Worm (Caenorhabditis elegans) whole organism, young adult: ENCODE data around the gene air-1.

Experiments
- B0019.2 ChIP-seq: fragments of 200-800 bp; sonication (Bioruptor generic); conservative IDR thresholded peaks from 2 replicates; pipeline ENCODE4 v1.3.6; 2022; ENCODE audit warnings: missing genetic modification reagents, missing genetic modification characterization, missing compliant biosample characterization
- B0336.3 ChIP-seq: fragments of 200-800 bp; sonication (Bioruptor generic); IDR thresholded peaks from 2 replicates; pipeline ENCODE4 v1.3.6; 2022; ENCODE audit warnings: missing genetic modification characterization, missing compliant biosample characterization
- F52B5.7 ChIP-seq: sonication (generic microtip); optimal IDR thresholded peaks from 2 replicates; lab custom pipeline; 2016; ENCODE audit warnings: mild to moderate bottlenecking, missing genetic modification characterization, missing compliant biosample characterization
- K11D2.4 ChIP-seq: fragments of 200-800 bp; sonication (Bioruptor generic); IDR thresholded peaks from 2 replicates; pipeline ENCODE4 v1.3.6; 2022; ENCODE audit warnings: missing genetic modification reagents, missing genetic modification characterization, missing compliant biosample characterization
- Y53F4B.3 ChIP-seq: fragments of 200-800 bp; sonication (Bioruptor generic); IDR thresholded peaks from 2 replicates; pipeline ENCODE4 v1.3.6; 2022; ENCODE audit warnings: missing genetic modification reagents, missing genetic modification characterization, missing compliant biosample characterization
- Y53G8AR.9 ChIP-seq: fragments of 200-800 bp; sonication (Bioruptor generic); conservative IDR thresholded peaks from 2 replicates; pipeline ENCODE4 v1.3.6; 2022; ENCODE audit warnings: missing genetic modification reagents, missing genetic modification characterization, missing compliant biosample characterization
- Y56A3A.18 ChIP-seq: fragments of 200-800 bp; sonication (Bioruptor generic); IDR thresholded peaks from 2 replicates; pipeline ENCODE4 v1.3.6; 2022; ENCODE audit warnings: missing genetic modification reagents, missing genetic modification characterization, missing compliant biosample characterization
- Y67H2A.10 ChIP-seq: fragments of 200-800 bp; sonication (Bioruptor generic); conservative IDR thresholded peaks from 2 replicates; pipeline ENCODE4 v1.3.6; 2022; ENCODE audit warnings: missing genetic modification reagents, missing genetic modification characterization, missing compliant biosample characterization
- aptf-2 ChIP-seq: fragments of 200-800 bp; sonication (Bioruptor generic); conservative IDR thresholded peaks from 2 replicates; pipeline ENCODE4 v1.3.6; 2022; ENCODE audit warnings: missing genetic modification reagents, missing genetic modification characterization, missing compliant biosample characterization
- athp-1 ChIP-seq: sonication (generic microtip); optimal IDR thresholded peaks from 2 replicates; lab custom pipeline; 2017; ENCODE audit warnings: mild to moderate bottlenecking, missing genetic modification characterization, missing compliant biosample characterization
- attf-3 ChIP-seq: fragments of 200-800 bp; sonication (Bioruptor generic); conservative IDR thresholded peaks from 2 replicates; pipeline ENCODE4 v1.3.6; 2022; ENCODE audit warnings: missing genetic modification reagents, missing genetic modification characterization, missing compliant biosample characterization
- attf-6 ChIP-seq: fragments of 200-800 bp; sonication (Bioruptor generic); IDR thresholded peaks from 2 replicates; pipeline ENCODE4 v1.3.6; 2022; ENCODE audit warnings: missing genetic modification reagents, missing genetic modification characterization, missing compliant biosample characterization
- ceh-100 ChIP-seq: fragments of 200-800 bp; sonication (Bioruptor generic); IDR thresholded peaks from 2 replicates; pipeline ENCODE4 v1.3.6; 2022; ENCODE audit warnings: missing genetic modification reagents, missing genetic modification characterization, missing compliant biosample characterization
- ceh-79 ChIP-seq: sonication (generic microtip); optimal IDR thresholded peaks from 2 replicates; lab custom pipeline; 2017; ENCODE audit warnings: mild to moderate bottlenecking, missing genetic modification characterization, missing compliant biosample characterization
- chd-7 ChIP-seq: sonication (generic microtip); optimal IDR thresholded peaks from 2 replicates; lab custom pipeline; 2016; ENCODE audit warnings: mild to moderate bottlenecking, missing genetic modification characterization, moderate library complexity, missing compliant biosample characterization
- die-1 ChIP-seq: sonication (generic microtip); optimal IDR thresholded peaks from 2 replicates; lab custom pipeline; 2016; ENCODE audit warnings: missing genotype, mild to moderate bottlenecking, missing genetic modification characterization, missing compliant biosample characterization
- egl-18 ChIP-seq: fragments of 200-800 bp; sonication (Bioruptor generic); IDR thresholded peaks from 2 replicates; pipeline ENCODE4 v1.3.6; 2022; ENCODE audit warnings: missing genetic modification reagents, missing genetic modification characterization, missing compliant biosample characterization
- ekl-4 ChIP-seq: fragments of 200-800 bp; sonication (Bioruptor generic); IDR thresholded peaks from 2 replicates; pipeline ENCODE4 v1.3.6; 2022; ENCODE audit warnings: missing genetic modification reagents, missing genetic modification characterization, missing compliant biosample characterization
- him-1 ChIP-seq: sonication (generic microtip); optimal IDR thresholded peaks from 2 replicates; lab custom pipeline; 2016; ENCODE audit warnings: missing genotype, missing genetic modification reagents, missing genetic modification characterization, missing compliant biosample characterization
- hlh-26 ChIP-seq: fragments of 200-800 bp; sonication (Bioruptor generic); conservative IDR thresholded peaks from 2 replicates; pipeline ENCODE4 v1.3.6; 2022; ENCODE audit warnings: missing genetic modification reagents, missing genetic modification characterization, missing compliant biosample characterization
- hmg-20 ChIP-seq: fragments of 200-800 bp; sonication (Bioruptor generic); IDR thresholded peaks from 2 replicates; pipeline ENCODE4 v1.3.6; 2022; ENCODE audit warnings: missing genetic modification reagents, missing genetic modification characterization, missing compliant biosample characterization
- hrde-1 ChIP-seq: sonication (generic microtip); optimal IDR thresholded peaks from 2 replicates; lab custom pipeline; 2016; ENCODE audit warnings: missing genetic modification characterization, mild to moderate bottlenecking, missing compliant biosample characterization, moderate library complexity, missing genotype, missing genetic modification reagents, borderline replicate concordance
- hsf-1 ChIP-seq: fragments of 200-800 bp; sonication (Bioruptor generic); IDR thresholded peaks from 2 replicates; pipeline ENCODE4 v1.3.6; 2022; ENCODE audit warnings: missing genetic modification reagents, missing genetic modification characterization, missing compliant biosample characterization
- lag-1 ChIP-seq: fragments of 200-800 bp; sonication (Bioruptor generic); IDR thresholded peaks from 2 replicates; pipeline ENCODE4 v1.3.6; 2022; ENCODE audit warnings: missing genetic modification reagents, missing genetic modification characterization, missing compliant biosample characterization
- let-526 ChIP-seq: fragments of 200-800 bp; sonication (Bioruptor generic); IDR thresholded peaks from 2 replicates; pipeline ENCODE4 v1.3.6; 2022; ENCODE audit warnings: missing genetic modification reagents, missing genetic modification characterization, missing compliant biosample characterization
- lin-26 ChIP-seq: fragments of 200-800 bp; sonication (Bioruptor generic); IDR thresholded peaks from 2 replicates; pipeline ENCODE4 v1.3.6; 2022; ENCODE audit warnings: missing genetic modification reagents, missing genetic modification characterization, missing compliant biosample characterization
- lin-40 ChIP-seq: sonication (generic microtip); optimal IDR thresholded peaks from 2 replicates; lab custom pipeline; 2016; ENCODE audit warnings: missing genetic modification characterization, mild to moderate bottlenecking, missing compliant biosample characterization, missing genotype, missing genetic modification reagents
- lsl-1 ChIP-seq: fragments of 200-800 bp; sonication (Bioruptor generic); optimal IDR thresholded peaks from 2 replicates; lab custom pipeline; 2018; ENCODE audit warnings: mild to moderate bottlenecking, missing genetic modification characterization, moderate library complexity, missing compliant biosample characterization
- lsy-27 ChIP-seq: sonication (generic microtip); optimal IDR thresholded peaks from 2 replicates; lab custom pipeline; 2017; ENCODE audit warnings: missing genetic modification characterization, mild to moderate bottlenecking, missing compliant biosample characterization, antibody characterized with exemption, missing genotype, borderline replicate concordance; ENCODE audit not compliant: insufficient read depth
- madf-10 ChIP-seq: sonication (generic microtip); optimal IDR thresholded peaks from 2 replicates; lab custom pipeline; 2016; ENCODE audit warnings: mild to moderate bottlenecking, missing genetic modification characterization, missing compliant biosample characterization
- madf-6 ChIP-seq: fragments of 200-800 bp; sonication (Bioruptor generic); IDR thresholded peaks from 2 replicates; pipeline ENCODE4 v1.3.6; 2022; ENCODE audit warnings: missing genetic modification reagents, missing genetic modification characterization, missing compliant biosample characterization
- madf-8 ChIP-seq: fragments of 200-800 bp; sonication (Bioruptor generic); conservative IDR thresholded peaks from 2 replicates; pipeline ENCODE4 v1.3.6; 2022; ENCODE audit warnings: missing genetic modification reagents, missing genetic modification characterization, missing compliant biosample characterization
- mcd-1 ChIP-seq: fragments of 200-800 bp; sonication (Bioruptor generic); IDR thresholded peaks from 2 replicates; pipeline ENCODE4 v1.3.6; 2022; ENCODE audit warnings: missing genetic modification reagents, missing genetic modification characterization, missing compliant biosample characterization
- nfya-1 ChIP-seq: sonication (generic microtip); optimal IDR thresholded peaks from 2 replicates; lab custom pipeline; 2017; ENCODE audit warnings: antibody characterized with exemption, missing compliant biosample characterization, missing genetic modification characterization, borderline replicate concordance; ENCODE audit not compliant: insufficient read depth
- nfya-2 ChIP-seq: fragments of 200-800 bp; sonication (Bioruptor generic); IDR thresholded peaks from 2 replicates; pipeline ENCODE4 v1.3.6; 2022; ENCODE audit warnings: missing genetic modification reagents, missing genetic modification characterization, missing compliant biosample characterization
- nfyb-1 ChIP-seq: fragments of 200-800 bp; sonication (Bioruptor generic); IDR thresholded peaks from 2 replicates; pipeline ENCODE4 v1.3.6; 2022; ENCODE audit warnings: missing genetic modification reagents, missing genetic modification characterization, missing compliant biosample characterization
- nhr-80 ChIP-seq: sonication (generic microtip); optimal IDR thresholded peaks from 2 replicates; lab custom pipeline; 2016; ENCODE audit warnings: missing genetic modification characterization, missing compliant biosample characterization
- pha-4 ChIP-seq: fragments of 150-350 bp; sonication (generic microtip); optimal IDR thresholded peaks from 2 replicates; lab custom pipeline; 2014; ENCODE audit warnings: missing biosample characterization, missing genetic modification reagents, missing genetic modification characterization
- repo-1 ChIP-seq: sonication (generic microtip); optimal IDR thresholded peaks from 2 replicates; lab custom pipeline; 2017; ENCODE audit warnings: mild to moderate bottlenecking, missing genetic modification characterization, missing compliant biosample characterization
- snpc-4 ChIP-seq, 5 experiments: fragments of 150-350 bp in 1 of 5; sonication (generic microtip) in 4 of 5; optimal IDR thresholded peaks; 2 replicates each; lab custom pipeline; 2014 to 2018; ENCODE audit warnings: missing genetic modification characterization in 5 of 5, missing biosample characterization in 3 of 5, antibody characterized with exemption in 2 of 5, mild to moderate bottlenecking in 2 of 5, missing compliant biosample characterization in 2 of 5, missing genotype in 2 of 5, moderate library complexity in 2 of 5, missing genetic modification reagents in 1 of 5
- sptf-2 ChIP-seq: fragments of 200-800 bp; sonication (Bioruptor generic); optimal IDR thresholded peaks from 2 replicates; lab custom pipeline; 2018; ENCODE audit warnings: mild to moderate bottlenecking, missing genetic modification characterization, missing compliant biosample characterization
- tbp1 ChIP-seq: fragments of 200-800 bp; sonication (Bioruptor generic); optimal IDR thresholded peaks from 2 replicates; lab custom pipeline; 2018; ENCODE audit warnings: mild to moderate bottlenecking, missing genetic modification characterization, missing compliant biosample characterization
- unc-62 ChIP-seq: fragments of 150-350 bp; optimal IDR thresholded peaks from 2 replicates; lab custom pipeline; 2014; ENCODE audit warnings: missing biosample characterization, missing genetic modification reagents, missing genetic modification characterization
- xnd-1 ChIP-seq: sonication (generic microtip); optimal IDR thresholded peaks from 2 replicates; lab custom pipeline; 2016; ENCODE audit warnings: missing genotype, missing genetic modification reagents, missing genetic modification characterization, missing compliant biosample characterization
- zfh-2 ChIP-seq: fragments of 200-800 bp; sonication (Bioruptor generic); conservative IDR thresholded peaks from 2 replicates; pipeline ENCODE4 v1.3.6; 2022; ENCODE audit warnings: missing genetic modification reagents, missing genetic modification characterization, missing compliant biosample characterization
- zim-3 ChIP-seq: sonication (generic microtip); optimal IDR thresholded peaks from 2 replicates; lab custom pipeline; 2017; ENCODE audit warnings: mild to moderate bottlenecking, missing genetic modification characterization, moderate library complexity, missing compliant biosample characterization
- ztf-26 ChIP-seq: sonication (generic microtip); optimal IDR thresholded peaks from 2 replicates; lab custom pipeline; 2017; ENCODE audit warnings: missing genetic modification characterization, missing compliant biosample characterization
- ztf-3 ChIP-seq: fragments of 200-800 bp; sonication (Bioruptor generic); optimal IDR thresholded peaks from 2 replicates; lab custom pipeline; 2018; ENCODE audit warnings: mild to moderate bottlenecking, missing genetic modification characterization, missing compliant biosample characterization

air-1 gene

DNA sequence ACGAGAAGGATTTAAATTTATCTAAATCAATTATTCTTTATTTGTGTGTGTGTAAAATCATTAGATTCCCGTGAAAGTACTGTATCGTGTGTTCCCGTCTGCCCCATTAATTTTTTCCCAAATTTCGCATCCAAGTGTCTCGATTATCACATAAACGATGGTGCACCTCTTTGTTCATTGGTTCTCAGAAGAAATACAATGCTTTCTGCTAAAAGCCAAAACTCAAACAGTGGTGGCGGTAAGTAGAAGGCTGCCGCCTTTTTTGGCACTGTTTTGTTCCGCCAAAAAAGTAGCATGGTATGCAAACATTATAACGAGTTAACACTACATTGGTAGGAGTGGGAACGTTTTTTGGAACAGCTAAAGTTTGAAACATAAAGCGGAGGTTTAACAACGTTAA, 2.1 kb downstream of the air-1 start (continued):
- TF ChIP-seq Y56A3A.18 (GFP tag; lab: Robert Waterston, UW) = no peak
- no peak for TF ChIP-seq tbp1 (GFP tag; lab: Kevin White, UChicago)
- TF ChIP-seq madf-8 (GFP tag; lab: Robert Waterston, UW) = no peak
- TF ChIP-seq hsf-1 (GFP tag; lab: Robert Waterston, UW) = peak; percentile 72; the same call in 1 of the 2 replicates
- TF ChIP-seq athp-1 (tag; lab: Kevin White, UChicago) = peak; percentile 43
- no peak for TF ChIP-seq K11D2.4 (GFP tag; lab: Robert Waterston, UW)
- no peak for TF ChIP-seq Y53G8AR.9 (GFP tag; lab: Robert Waterston, UW)
- TF ChIP-seq lin-26 (GFP tag; lab: Robert Waterston, UW) = peak; percentile 64; the same call in 1 of the 2 replicates
- peak; percentile 10 for TF ChIP-seq lsl-1 (GFP tag; lab: Kevin White, UChicago)
- no peak for TF ChIP-seq nfya-1 (tag; lab: Kevin White, UChicago)
- TF ChIP-seq xnd-1 = no peak
- TF ChIP-seq nfya-2 = no peak
- no peak for TF ChIP-seq nhr-80 (tag; lab: Kevin White, UChicago)
- TF ChIP-seq lag-1 (GFP tag; lab: Robert Waterston, UW) = no peak
- no peak for TF ChIP-seq Y67H2A.10 (GFP tag; lab: Robert Waterston, UW)
- TF ChIP-seq repo-1 (tag; lab: Kevin White, UChicago) = no peak
- TF ChIP-seq lsy-27 (tag; lab: Kevin White, UChicago) = no peak
- no peak for TF ChIP-seq sptf-2
- TF ChIP-seq zfh-2 (GFP tag; lab: Robert Waterston, UW) = no peak
- no peak for TF ChIP-seq pha-4 (tag; lab: Kevin White, UChicago)
- peak; percentile 28 for TF ChIP-seq ceh-79 (tag; lab: Kevin White, UChicago)
- TF ChIP-seq madf-10 = no peak
- no peak for TF ChIP-seq attf-3 (GFP tag; lab: Robert Waterston, UW)
- no peak for TF ChIP-seq die-1 (tag; lab: Kevin White, UChicago)
- TF ChIP-seq lin-40 (tag; lab: Kevin White, UChicago) = no peak
- TF ChIP-seq B0019.2 (GFP tag; lab: Robert Waterston, UW) = no peak
- TF ChIP-seq hmg-20 = no peak
- peak; percentile 36 for TF ChIP-seq him-1
- no peak for TF ChIP-seq mcd-1 (GFP tag; lab: Robert Waterston, UW)
- TF ChIP-seq hrde-1 (tag; lab: Kevin White, UChicago) = peak; percentile 80
- TF ChIP-seq ceh-100 (GFP tag; lab: Robert Waterston, UW) = no peak
- TF ChIP-seq Y53F4B.3 = no peak
- TF ChIP-seq snpc-4 (GFP tag; optimal IDR thresholded peaks at IDR 0.05; lab: Kevin White, UChicago) = no peak
- TF ChIP-seq snpc-4 (tag; optimal IDR thresholded peaks at IDR 0.05; lab: Kevin White, UChicago) = peak in 1 of 4 experiments; percentile 15
- TF ChIP-seq nfyb-1 (GFP tag; lab: Robert Waterston, UW) = 0 out of 2 replicates have a peak, but pooled peaks have one; percentile 53
- TF ChIP-seq let-526 (GFP tag; lab: Robert Waterston, UW) = no peak
- no peak for TF ChIP-seq egl-18
- TF ChIP-seq attf-6 (GFP tag; lab: Robert Waterston, UW) = peak; percentile 62; the same call in 1 of the 2 replicates
- no peak for TF ChIP-seq zim-3 (tag; lab: Kevin White, UChicago)
- peak; percentile 75 for TF ChIP-seq B0336.3
- no peak for TF ChIP-seq unc-62 (GFP tag; lab: Kevin White, UChicago)
- no peak for TF ChIP-seq ztf-3 (GFP tag; lab: Kevin White, UChicago)
- TF ChIP-seq chd-7 (tag; lab: Kevin White, UChicago) = no peak
- TF ChIP-seq hlh-26 (GFP tag; lab: Robert Waterston, UW) = no peak
- TF ChIP-seq madf-6 (GFP tag; lab: Robert Waterston, UW) = peak; percentile 36; the same call in 1 of the 2 replicates
- TF ChIP-seq F52B5.7 = no peak
- TF ChIP-seq ztf-26 (tag; lab: Kevin White, UChicago) = no peak
- 0 out of 2 replicates have a peak, but pooled peaks have one; percentile 33 for TF ChIP-seq ekl-4
- TF ChIP-seq aptf-2 = no peak
